Fruit fly (Drosophila melanogaster): ENCODE results near the gene Ack.

The Ack gene

DNA sequence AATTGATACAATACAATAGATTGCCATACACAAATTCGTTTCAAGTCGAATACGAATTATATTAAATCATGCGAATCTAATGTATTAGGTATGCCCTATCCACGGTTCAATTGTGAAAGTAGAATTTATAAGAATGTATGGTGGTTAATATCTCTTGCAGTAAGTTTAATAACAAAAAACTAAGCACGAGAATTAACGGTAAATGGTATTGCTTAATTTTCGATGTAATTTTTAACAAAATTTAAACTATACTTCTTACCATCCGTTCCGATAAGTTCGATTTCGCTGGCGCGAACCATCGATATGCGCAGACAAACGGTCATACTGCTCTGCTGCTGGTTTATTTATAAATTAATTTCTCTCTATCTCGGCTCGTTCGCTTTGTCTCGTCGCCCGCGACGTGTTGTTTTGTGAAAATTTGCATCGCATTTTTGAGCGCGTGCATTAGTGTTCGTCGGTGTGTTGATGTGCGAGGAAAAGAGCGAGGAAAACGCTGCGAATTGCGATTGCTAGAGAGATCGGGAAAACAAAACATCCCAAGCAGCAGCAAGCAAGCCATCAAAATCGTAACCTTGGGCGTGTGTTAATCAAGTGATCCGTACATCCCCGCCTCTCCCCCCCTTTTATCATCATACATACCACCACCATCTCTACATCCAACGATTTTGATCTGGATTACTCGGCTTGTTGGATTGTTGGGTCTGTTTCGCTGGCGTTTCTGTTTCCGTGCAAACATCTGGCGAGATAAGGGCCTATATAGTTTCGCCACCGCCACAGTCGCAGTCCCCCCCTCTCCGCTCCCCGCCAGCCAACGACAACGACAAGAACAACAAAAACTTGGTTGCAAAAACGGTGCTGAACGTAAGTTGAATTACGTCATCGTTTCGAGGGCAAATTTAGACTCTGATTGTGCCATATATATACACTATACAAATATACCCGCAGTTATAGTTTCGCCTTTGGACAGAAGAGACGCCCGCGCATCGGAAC is 4.4 kb upstream of the Ack start, which contains the start of gene Fit1 (continued):
- TF ChIP-seq lab (GFP tag; optimal IDR thresholded peaks at IDR 0.05) (peak; percentile 59), Med (GFP tag) (peak; percentile 73), hbn (GFP tag; IDR thresholded peaks at IDR 0.05; ENCODE audit: partially characterized antibody) (peak; percentile 58), hb (GFP tag; IDR thresholded peaks at IDR 0.05; ENCODE audit: partially characterized antibody) (peak; percentile 57; the same call in 1 of the 3 replicates), CG17912 (GFP tag; optimal IDR thresholded peaks at IDR 0.05) (no peak), HLH4C (GFP tag; IDR thresholded peaks at IDR 0.05; ENCODE audit: partially characterized antibody) (peak; percentile 55; the same call in 1 of the 3 replicates), chm (GFP tag; IDR thresholded peaks at IDR 0.05) (peak; percentile 48; the same call in 1 of the 2 replicates), CG4730 (GFP tag; IDR thresholded peaks at IDR 0.05) (no peak), CG10431 (GFP tag; optimal IDR thresholded peaks at IDR 0.05) (no peak), gfzf (GFP tag; optimal IDR thresholded peaks at IDR 0.05) (peak; percentile 50), ftz-f1 (GFP tag; optimal IDR thresholded peaks at IDR 0.05) (peak; percentile 95), ken (GFP tag; IDR thresholded peaks at IDR 0.05) (no peak), Ets97D (GFP tag; optimal IDR thresholded peaks at IDR 0.05) (no peak), CG10543 (GFP tag; optimal IDR thresholded peaks at IDR 0.05) (peak; percentile 90), gro (GFP tag; optimal IDR thresholded peaks at IDR 0.05) (no peak), pfk (GFP tag; optimal IDR thresholded peaks at IDR 0.05) (peak; percentile 78), CG10565 (GFP tag; optimal IDR thresholded peaks at IDR 0.05) (no peak), Awh (GFP tag; IDR thresholded peaks at IDR 0.05) (no peak), Mes4 (GFP tag; optimal IDR thresholded peaks at IDR 0.05) (no peak), amos (GFP tag; IDR thresholded peaks at IDR 0.05; ENCODE audit: partially characterized antibody) (peak; percentile 71; the same call in 1 of the 2 replicates), CG11723 (GFP tag; optimal IDR thresholded peaks at IDR 0.05) (no peak), CG16813 (GFP tag; IDR thresholded peaks at IDR 0.05; ENCODE audit: partially characterized antibody) (peak; percentile 45), YL-1 (GFP tag; optimal IDR thresholded peaks at IDR 0.05) (peak; percentile 32), CG17829 (tag; optimal IDR thresholded peaks at IDR 0.05) (no peak), repo (GFP tag; optimal IDR thresholded peaks at IDR 0.05) (no peak), vnd (GFP tag; IDR thresholded peaks at IDR 0.05; ENCODE audit: partially characterized antibody) (peak; percentile 35; the same call in 1 of the 3 replicates), prd (optimal IDR thresholded peaks at IDR 0.05) (no peak), prd (GFP tag; IDR thresholded peaks at IDR 0.05) (no peak), D19B (GFP tag; optimal IDR thresholded peaks at IDR 0.05) (no peak), grn (GFP tag; optimal IDR thresholded peaks at IDR 0.05) (peak; percentile 65), CG1603 (tag; optimal IDR thresholded peaks at IDR 0.05) (peak; percentile 29), insv (GFP tag; optimal IDR thresholded peaks at IDR 0.05) (no peak), CG14965 (GFP tag; optimal IDR thresholded peaks at IDR 0.05; ENCODE audit: borderline replicate concordance) (no peak), CG34422 (GFP tag; IDR thresholded peaks at IDR 0.05) (peak; percentile 55; the same call in 1 of the 3 replicates), Kr (GFP tag; optimal IDR thresholded peaks at IDR 0.05) (no peak), Optix (GFP tag; IDR thresholded peaks at IDR 0.05) (no peak), CG8290 (GFP tag; optimal IDR thresholded peaks at IDR 0.05) (no peak), CG8290 (tag; optimal IDR thresholded peaks at IDR 0.05) (no peak), knrl (GFP tag; IDR thresholded peaks at IDR 0.05; ENCODE audit: partially characterized antibody) (peak; percentile 39; the same call in 2 of the 3 replicates), nom (GFP tag; optimal IDR thresholded peaks at IDR 0.05) (peak; percentile 46), CG14860 (GFP tag; IDR thresholded peaks at IDR 0.05; ENCODE audit: partially characterized antibody) (peak; percentile 40; the same call in 2 of the 3 replicates), tna (GFP tag; IDR thresholded peaks at IDR 0.05; ENCODE audit: partially characterized antibody) (peak; percentile 51), BEAF-32 (GFP tag; optimal IDR thresholded peaks at IDR 0.05) (peak; percentile 66), CG30431 (GFP tag; optimal IDR thresholded peaks at IDR 0.05) (no peak), Eip74EF (GFP tag; optimal IDR thresholded peaks at IDR 0.05) (peak in 1 of 2 experiments; percentile 44), fd64A (GFP tag; optimal IDR thresholded peaks at IDR 0.05) (no peak)

All from whole organism, embryonic.